Worm (Caenorhabditis elegans) whole organism, early embryonic: ENCODE results near the gene F13A7.14.

Source experiments
- B0310.2 ChIP-seq: sonication (generic microtip); optimal IDR thresholded peaks from 2 replicates; lab custom pipeline; 2016; ENCODE audit warnings: mild to moderate bottlenecking, missing genetic modification characterization, missing compliant biosample characterization
- F13C5.2 ChIP-seq: sonication (generic microtip); optimal IDR thresholded peaks from 2 replicates; lab custom pipeline; 2017; ENCODE audit warnings: mild to moderate bottlenecking, missing genetic modification characterization, inconsistent platforms, missing compliant biosample characterization
- aly-1 ChIP-seq: sonication (generic microtip); optimal IDR thresholded peaks from 2 replicates; lab custom pipeline; 2016; ENCODE audit warnings: missing genetic modification characterization, missing compliant biosample characterization
- ama-1 ChIP-seq: fragments of 150-350 bp; optimal IDR thresholded peaks from 2 replicates; lab custom pipeline; 2014
- ceh-13 ChIP-seq: fragments of 200-800 bp; sonication (Bioruptor generic); optimal IDR thresholded peaks from 2 replicates; lab custom pipeline; 2018; ENCODE audit warnings: mild to moderate bottlenecking, missing genetic modification characterization, missing compliant biosample characterization
- ceh-36 ChIP-seq: sonication (generic microtip); optimal IDR thresholded peaks from 2 replicates; lab custom pipeline; 2016; ENCODE audit warnings: missing genetic modification characterization, inconsistent platforms, missing compliant biosample characterization
- ets-7 ChIP-seq: sonication (generic microtip); optimal IDR thresholded peaks from 2 replicates; lab custom pipeline; 2016; ENCODE audit warnings: missing genotype, missing genetic modification characterization, missing compliant biosample characterization
- flt-1 ChIP-seq: fragments of 200-800 bp; sonication (Bioruptor generic); IDR thresholded peaks from 2 replicates; pipeline ENCODE4 v1.3.6; 2022; ENCODE audit warnings: missing genetic modification characterization, missing compliant biosample characterization
- hmbx-1 ChIP-seq: sonication (generic microtip); optimal IDR thresholded peaks from 2 replicates; lab custom pipeline; 2016; ENCODE audit warnings: mild to moderate bottlenecking, missing genetic modification characterization, missing compliant biosample characterization
- hmg-4 ChIP-seq: fragments of 200-800 bp; sonication (Bioruptor generic); optimal IDR thresholded peaks from 2 replicates; lab custom pipeline; 2018; ENCODE audit warnings: mild to moderate bottlenecking, missing genetic modification characterization, missing compliant biosample characterization
- hnd-1 ChIP-seq: sonication (generic microtip); optimal IDR thresholded peaks from 2 replicates; lab custom pipeline; 2016; ENCODE audit warnings: missing genetic modification characterization, missing compliant biosample characterization
- pes-1 ChIP-seq: fragments of 200-800 bp; sonication (Bioruptor generic); IDR thresholded peaks from 2 replicates; pipeline ENCODE4 v1.3.6; 2022; ENCODE audit warnings: missing genetic modification reagents, missing genetic modification characterization, missing compliant biosample characterization
- scrt-1 ChIP-seq: fragments of 200-800 bp; sonication (Bioruptor generic); IDR thresholded peaks from 2 replicates; pipeline ENCODE4 v1.3.6; 2022; ENCODE audit warnings: missing genetic modification characterization, missing compliant biosample characterization
- sea-1 ChIP-seq: fragments of 200-800 bp; sonication (Bioruptor generic); conservative IDR thresholded peaks from 2 replicates; pipeline ENCODE4 v1.3.6; 2022; ENCODE audit warnings: missing genetic modification characterization, missing compliant biosample characterization
- tbx-11 ChIP-seq: fragments of 200-800 bp; sonication (Bioruptor generic); IDR thresholded peaks from 2 replicates; pipeline ENCODE4 v1.3.6; 2022; ENCODE audit warnings: missing genetic modification characterization, missing compliant biosample characterization
- tbx-37 ChIP-seq: fragments of 200-800 bp; sonication (Bioruptor generic); conservative IDR thresholded peaks from 2 replicates; pipeline ENCODE4 v1.3.6; 2022; ENCODE audit warnings: missing genetic modification reagents, missing genetic modification characterization, missing compliant biosample characterization
- tra-4 ChIP-seq: sonication (generic microtip); optimal IDR thresholded peaks from 2 replicates; lab custom pipeline; 2017; ENCODE audit warnings: missing genetic modification characterization, missing compliant biosample characterization

The F13A7.14 gene

ce11 chrV:16401519-16401918, at the start of gene F13A7.14:
F13A7.14 (plus strand) TSS chrV:16401891.
- TF ChIP-seq pes-1 (GFP tag; lab: Robert Waterston, UW) (peak; percentile 64), scrt-1 (GFP tag; lab: Robert Waterston, UW) (no peak), F13C5.2 (tag; lab: Kevin White, UChicago) (no peak), hmg-4 (peak; percentile 19), sea-1 (GFP tag; lab: Robert Waterston, UW) (no peak), tbx-37 (GFP tag; lab: Robert Waterston, UW) (peak; percentile 84)

ce11 chrV:16352282-16352681, 49.4 kb upstream of the F13A7.14 start:
- no peak for TF ChIP-seq flt-1 (GFP tag; lab: Robert Waterston, UW)
- TF ChIP-seq tbx-11: no peak
- TF ChIP-seq hmg-4: no peak

ce11 chrV:16354675-16355074, 47.0 kb upstream of the F13A7.14 start:
- TF ChIP-seq ceh-13 (GFP tag; lab: Kevin White, UChicago) (no peak), scrt-1 (GFP tag; lab: Robert Waterston, UW) (no peak), hmbx-1 (tag; lab: Kevin White, UChicago) (no peak), tbx-11 (no peak), ceh-36 (tag; lab: Kevin White, UChicago) (no peak), ets-7 (no peak), tra-4 (tag; lab: Kevin White, UChicago) (no peak), aly-1 (tag; lab: Kevin White, UChicago) (no peak), tbx-37 (GFP tag; lab: Robert Waterston, UW) (no peak), pes-1 (GFP tag; lab: Robert Waterston, UW) (no peak; the same call in 1 of the 2 replicates), B0310.2 (tag; lab: Kevin White, UChicago) (no peak)

ce11 chrV:16355941-16356340, 45.8 kb upstream of the F13A7.14 start:
- TF ChIP-seq F13C5.2 (tag; lab: Kevin White, UChicago) (peak; percentile 43), pes-1 (GFP tag; lab: Robert Waterston, UW) (no peak), tra-4 (tag; lab: Kevin White, UChicago) (no peak), scrt-1 (GFP tag; lab: Robert Waterston, UW) (no peak), hmg-4 (peak; percentile 66), hnd-1 (tag; lab: Kevin White, UChicago) (no peak), flt-1 (GFP tag; lab: Robert Waterston, UW) (no peak), ceh-13 (GFP tag; lab: Kevin White, UChicago) (no peak), sea-1 (GFP tag; lab: Robert Waterston, UW) (no peak), aly-1 (tag; lab: Kevin White, UChicago) (no peak), ama-1 (no peak)

- no peak for TF ChIP-seq tbx-11
- TF ChIP-seq ets-7: no peak
- no peak for TF ChIP-seq ceh-36 (tag; lab: Kevin White, UChicago)
- no peak for TF ChIP-seq F13C5.2 (tag; lab: Kevin White, UChicago)
- no peak for TF ChIP-seq scrt-1 (GFP tag; lab: Robert Waterston, UW)
- no peak for TF ChIP-seq hmg-4
- no peak for TF ChIP-seq hnd-1 (tag; lab: Kevin White, UChicago)
- no peak for TF ChIP-seq flt-1 (GFP tag; lab: Robert Waterston, UW)
- no peak for TF ChIP-seq tra-4 (tag; lab: Kevin White, UChicago)
- no peak for TF ChIP-seq ama-1
- no peak for TF ChIP-seq ceh-13 (GFP tag; lab: Kevin White, UChicago)
Observed at ce11 chrV:16356798-16357197, 44.9 kb upstream of the F13A7.14 start.

ce11 chrV:16357253-16357652, 44.4 kb upstream of the F13A7.14 start, which contains the start of gene pptr-1:
pptr-1 (plus strand) TSS chrV:16357521.
- TF ChIP-seq tbx-11: no peak
- no peak for TF ChIP-seq flt-1 (GFP tag; lab: Robert Waterston, UW)
- TF ChIP-seq sea-1 (GFP tag; lab: Robert Waterston, UW): no peak
- TF ChIP-seq tbx-37 (GFP tag; lab: Robert Waterston, UW): no peak
- no peak for TF ChIP-seq scrt-1 (GFP tag; lab: Robert Waterston, UW)
- no peak for TF ChIP-seq hmg-4
- TF ChIP-seq pes-1 (GFP tag; lab: Robert Waterston, UW): no peak
- no peak for TF ChIP-seq hnd-1 (tag; lab: Kevin White, UChicago)
- no peak for TF ChIP-seq tra-4 (tag; lab: Kevin White, UChicago)
- no peak for TF ChIP-seq hmbx-1 (tag; lab: Kevin White, UChicago)
- no peak for TF ChIP-seq ceh-36 (tag; lab: Kevin White, UChicago)
- TF ChIP-seq ama-1: no peak
- no peak for TF ChIP-seq ceh-13 (GFP tag; lab: Kevin White, UChicago)
- TF ChIP-seq ets-7: no peak

ce11 chrV:16361350-16361749, 40.3 kb upstream of the F13A7.14 start:
- TF ChIP-seq B0310.2 (tag; lab: Kevin White, UChicago) (no peak), pes-1 (GFP tag; lab: Robert Waterston, UW) (no peak), hmg-4 (no peak), ama-1 (no peak), ceh-13 (GFP tag; lab: Kevin White, UChicago) (no peak), tra-4 (tag; lab: Kevin White, UChicago) (no peak), hmbx-1 (tag; lab: Kevin White, UChicago) (no peak), tbx-11 (no peak), ceh-36 (tag; lab: Kevin White, UChicago) (no peak), aly-1 (tag; lab: Kevin White, UChicago) (no peak), scrt-1 (GFP tag; lab: Robert Waterston, UW) (no peak), tbx-37 (GFP tag; lab: Robert Waterston, UW) (no peak), F13C5.2 (tag; lab: Kevin White, UChicago) (no peak), flt-1 (GFP tag; lab: Robert Waterston, UW) (no peak), sea-1 (GFP tag; lab: Robert Waterston, UW) (no peak), hnd-1 (tag; lab: Kevin White, UChicago) (no peak), ets-7 (no peak)

- TF ChIP-seq aly-1 (tag; lab: Kevin White, UChicago) (no peak), tbx-11 (no peak), ama-1 (peak; percentile 56), sea-1 (GFP tag; lab: Robert Waterston, UW) (no peak), tra-4 (tag; lab: Kevin White, UChicago) (no peak), hmg-4 (no peak), ets-7 (no peak)
Observed at ce11 chrV:16367575-16367974, 34.1 kb upstream of the F13A7.14 start, which contains the start of gene W08G11.3. W08G11.3 (plus strand) TSS chrV:16367681.
